Fruit fly (Drosophila melanogaster) whole organism, embryonic: ENCODE data around the gene rdog.

ENCODE experiments used
- CG10543 ChIP-seq: fragments of 200-800 bp; sonication (Bioruptor generic); optimal IDR thresholded peaks from 3 replicates; lab custom pipeline; 2017; ENCODE audit warnings: missing biosample characterization, mild to moderate bottlenecking, missing genetic modification characterization, moderate library complexity
- CG11456 ChIP-seq: fragments of 200-800 bp; sonication (Bioruptor generic); IDR thresholded peaks from 3 replicates; pipeline ENCODE4 v1.3.6; 2022; ENCODE audit warnings: missing biosample characterization, missing genetic modification characterization
- CG13123 ChIP-seq: fragments of 200-800 bp; sonication (Bioruptor generic); optimal IDR thresholded peaks from 2 replicates; lab custom pipeline; 2016; ENCODE audit warnings: missing biosample characterization, missing genetic modification characterization
- CG15514 ChIP-seq: fragments of 200-800 bp; sonication (Bioruptor generic); optimal IDR thresholded peaks from 3 replicates; lab custom pipeline; 2017; ENCODE audit warnings: missing biosample characterization, missing genetic modification characterization, mild to moderate bottlenecking, moderate library complexity, missing genetic modification reagents
- CG17361 ChIP-seq: fragments of 200-800 bp; sonication (Bioruptor generic); IDR thresholded peaks from 3 replicates; pipeline ENCODE4 v1.3.6; 2022; ENCODE audit warnings: missing biosample characterization, missing genetic modification characterization
- CG18262 ChIP-seq: fragments of 200-800 bp; optimal IDR thresholded peaks from 3 replicates; lab custom pipeline; 2019; ENCODE audit warnings: missing biosample characterization, mild to moderate bottlenecking, missing genetic modification characterization, moderate library complexity
- CG2875 ChIP-seq: fragments of 200-800 bp; sonication (Bioruptor generic); optimal IDR thresholded peaks from 2 replicates; lab custom pipeline; 2017; ENCODE audit warnings: missing biosample characterization, mild to moderate bottlenecking, missing genetic modification characterization, missing genetic modification reagents
- CG32772 ChIP-seq: fragments of 200-800 bp; sonication (Bioruptor generic); IDR thresholded peaks from 2 replicates; pipeline ENCODE4 v1.3.6; 2022; ENCODE audit warnings: missing biosample characterization, missing genetic modification characterization
- CG42726 ChIP-seq: fragments of 200-800 bp; sonication (Bioruptor generic); IDR thresholded peaks from 2 replicates; pipeline ENCODE4 v1.3.6; 2022; ENCODE audit warnings: missing biosample characterization, missing genetic modification characterization; ENCODE audit not compliant: partially characterized antibody
- CG6654 ChIP-seq: fragments of 200-800 bp; sonication (Bioruptor generic); optimal IDR thresholded peaks from 2 replicates; lab custom pipeline; 2017; ENCODE audit warnings: missing biosample characterization, mild to moderate bottlenecking, missing genetic modification characterization
- CG7372 ChIP-seq: fragments of 200-800 bp; sonication (Bioruptor generic); IDR thresholded peaks from 2 replicates; pipeline ENCODE4 v1.3.6; 2022; ENCODE audit warnings: missing biosample characterization, missing genetic modification characterization
- CG7556 ChIP-seq: fragments of 200-800 bp; sonication (Bioruptor generic); optimal IDR thresholded peaks from 2 replicates; lab custom pipeline; 2017; ENCODE audit warnings: missing biosample characterization, mild to moderate bottlenecking, missing genetic modification characterization
- CG7987 ChIP-seq: fragments of 200-800 bp; sonication (Bioruptor generic); optimal IDR thresholded peaks from 2 replicates; lab custom pipeline; 2018; ENCODE audit warnings: missing biosample characterization, mild to moderate bottlenecking, missing genetic modification characterization, moderate library complexity
- CG8388 ChIP-seq: fragments of 200-800 bp; sonication (Bioruptor generic); optimal IDR thresholded peaks from 2 replicates; lab custom pipeline; 2019; ENCODE audit warnings: missing biosample characterization, mild to moderate bottlenecking, missing genetic modification characterization, moderate library complexity
- CG9215 ChIP-seq: fragments of 200-800 bp; sonication (Bioruptor generic); IDR thresholded peaks from 2 replicates; pipeline ENCODE4 v1.3.6; 2022; ENCODE audit warnings: missing biosample characterization, missing genetic modification characterization
- CG9437 ChIP-seq: fragments of 200-800 bp; sonication (Bioruptor generic); optimal IDR thresholded peaks from 2 replicates; lab custom pipeline; 2018; ENCODE audit warnings: missing biosample characterization, mild to moderate bottlenecking, missing genetic modification characterization
- CoRest ChIP-seq: fragments of 200-800 bp; sonication (Bioruptor generic); optimal IDR thresholded peaks from 3 replicates; lab custom pipeline; 2018; ENCODE audit warnings: missing biosample characterization, mild to moderate bottlenecking, missing genetic modification characterization, moderate library complexity
- Deaf1 ChIP-seq: fragments of 200-800 bp; optimal IDR thresholded peaks from 3 replicates; lab custom pipeline; 2019; ENCODE audit warnings: missing biosample characterization, mild to moderate bottlenecking, missing genetic modification characterization, moderate library complexity
- Dek ChIP-seq: fragments of 200-800 bp; sonication (Bioruptor generic); optimal IDR thresholded peaks from 3 replicates; lab custom pipeline; 2019; ENCODE audit warnings: missing biosample characterization, mild to moderate bottlenecking, missing genetic modification characterization, moderate library complexity
- Elba2 ChIP-seq: fragments of 200-800 bp; sonication (Bioruptor generic); optimal IDR thresholded peaks from 3 replicates; lab custom pipeline; 2016; ENCODE audit warnings: missing biosample characterization, missing genetic modification characterization
- GATAe ChIP-seq: fragments of 200-800 bp; sonication (Bioruptor generic); conservative IDR thresholded peaks from 2 replicates; pipeline ENCODE4 v1.3.6; 2022; ENCODE audit warnings: missing biosample characterization, missing genetic modification characterization
- Hey ChIP-seq: fragments of 200-800 bp; sonication (Bioruptor generic); optimal IDR thresholded peaks from 3 replicates; lab custom pipeline; 2018; ENCODE audit warnings: missing biosample characterization, mild to moderate bottlenecking, missing genetic modification characterization
- Hsf ChIP-seq: fragments of 200-800 bp; sonication (Bioruptor generic); optimal IDR thresholded peaks from 3 replicates; lab custom pipeline; 2016; ENCODE audit warnings: missing biosample characterization, missing genetic modification characterization
- Lhr ChIP-seq: fragments of 200-800 bp; sonication (Bioruptor generic); optimal IDR thresholded peaks from 3 replicates; lab custom pipeline; 2017; ENCODE audit warnings: mild to moderate bottlenecking, missing biosample characterization, missing genetic modification reagents, missing genetic modification characterization
- MESR4 ChIP-seq: fragments of 200-800 bp; sonication (Bioruptor generic); optimal IDR thresholded peaks from 2 replicates; lab custom pipeline; 2018; ENCODE audit warnings: missing biosample characterization, mild to moderate bottlenecking, missing genetic modification characterization, moderate library complexity
- Ptx1 ChIP-seq: fragments of 200-800 bp; sonication (Bioruptor generic); IDR thresholded peaks from 2 replicates; pipeline ENCODE4 v1.3.6; 2022; ENCODE audit warnings: missing biosample characterization, missing genetic modification characterization
- Ravus ChIP-seq: fragments of 200-800 bp; sonication (Bioruptor generic); IDR thresholded peaks from 2 replicates; pipeline ENCODE4 v1.3.6; 2022; ENCODE audit warnings: missing biosample characterization, missing genetic modification characterization
- Scr ChIP-seq: fragments of 200-800 bp; sonication (Bioruptor generic); IDR thresholded peaks from 2 replicates; pipeline ENCODE4 v1.3.6; 2022; ENCODE audit warnings: missing biosample characterization, missing genetic modification characterization; ENCODE audit not compliant: partially characterized antibody
- Tbp ChIP-seq: fragments of >200 bp; optimal IDR thresholded peaks from 2 replicates; lab custom pipeline; 2018; ENCODE audit warnings: missing biosample characterization, missing genetic modification characterization
- bab2 ChIP-seq: fragments of 200-800 bp; sonication (Bioruptor generic); optimal IDR thresholded peaks from 2 replicates; lab custom pipeline; 2016; ENCODE audit warnings: missing biosample characterization, missing genetic modification characterization
- bigmax ChIP-seq: fragments of 200-800 bp; sonication (Bioruptor generic); optimal IDR thresholded peaks from 2 replicates; lab custom pipeline; 2018; ENCODE audit warnings: missing biosample characterization, mild to moderate bottlenecking, missing genetic modification characterization
- chif ChIP-seq, 2 experiments: fragments of 200-800 bp; sonication (Bioruptor generic); optimal IDR thresholded peaks; 3 replicates each; lab custom pipeline; 2016; ENCODE audit warnings: missing biosample characterization in 2 of 2, missing genetic modification characterization in 2 of 2
- chinmo ChIP-seq: fragments of 200-800 bp; sonication (Bioruptor generic); IDR thresholded peaks from 4 replicates; pipeline ENCODE4 v1.3.6; 2022; ENCODE audit warnings: missing biosample characterization, missing genetic modification characterization; ENCODE audit not compliant: partially characterized antibody
- chn ChIP-seq: fragments of 200-800 bp; sonication (Bioruptor generic); optimal IDR thresholded peaks from 2 replicates; lab custom pipeline; 2016; ENCODE audit warnings: missing biosample characterization, missing genetic modification characterization
- crc ChIP-seq: fragments of 200-800 bp; sonication (Bioruptor generic); optimal IDR thresholded peaks from 2 replicates; lab custom pipeline; 2016; ENCODE audit warnings: missing biosample characterization, missing genetic modification characterization
- fd102C ChIP-seq: fragments of 200-800 bp; sonication (Bioruptor generic); optimal IDR thresholded peaks from 2 replicates; lab custom pipeline; 2018; ENCODE audit warnings: missing biosample characterization, mild to moderate bottlenecking, missing genetic modification characterization, moderate library complexity
- grn ChIP-seq: fragments of 200-800 bp; sonication (Bioruptor generic); optimal IDR thresholded peaks from 3 replicates; lab custom pipeline; 2017; ENCODE audit warnings: missing biosample characterization, missing genetic modification characterization
- jumu ChIP-seq: fragments of 200-800 bp; sonication (Bioruptor generic); optimal IDR thresholded peaks from 3 replicates; lab custom pipeline; 2016; ENCODE audit warnings: missing biosample characterization, missing genetic modification characterization
- kah ChIP-seq: fragments of 200-800 bp; sonication (Bioruptor generic); optimal IDR thresholded peaks from 2 replicates; lab custom pipeline; 2018; ENCODE audit warnings: missing biosample characterization, mild to moderate bottlenecking, missing genetic modification characterization
- lilli ChIP-seq: fragments of 200-800 bp; sonication (Bioruptor generic); optimal IDR thresholded peaks from 3 replicates; lab custom pipeline; 2016; ENCODE audit warnings: missing biosample characterization, missing genetic modification characterization
- lola ChIP-seq, 3 experiments: fragments of >200 bp in 2 of 3; fragments of 200-800 bp in 1 of 3; sonication (Bioruptor generic) in 1 of 3; optimal IDR thresholded peaks; 2 replicates each; lab custom pipeline; 2017 to 2019; ENCODE audit warnings: missing biosample characterization in 3 of 3, missing genetic modification characterization in 3 of 3, mild to moderate bottlenecking in 1 of 3, moderate library complexity in 1 of 3
- pho ChIP-seq: fragments of 200-800 bp; sonication (Bioruptor generic); optimal IDR thresholded peaks from 2 replicates; lab custom pipeline; 2016; ENCODE audit warnings: missing biosample characterization, missing genetic modification characterization
- sima ChIP-seq: fragments of 200-800 bp; sonication (Bioruptor generic); optimal IDR thresholded peaks from 2 replicates; lab custom pipeline; 2016; ENCODE audit warnings: missing biosample characterization, missing genetic modification characterization
- sug ChIP-seq: fragments of 200-800 bp; optimal IDR thresholded peaks from 2 replicates; lab custom pipeline; 2019; ENCODE audit warnings: missing biosample characterization, mild to moderate bottlenecking, missing genetic modification characterization, moderate library complexity
- tll ChIP-seq, 2 experiments: fragments of 200-800 bp in 1 of 2; fragments of >200 bp in 1 of 2; sonication (Bioruptor generic) in 1 of 2; optimal IDR thresholded peaks; 2 replicates each; lab custom pipeline; 2017 to 2019; ENCODE audit warnings: missing biosample characterization in 2 of 2, missing genetic modification characterization in 2 of 2, mild to moderate bottlenecking in 1 of 2, moderate library complexity in 1 of 2
- trem ChIP-seq: fragments of 200-800 bp; optimal IDR thresholded peaks from 3 replicates; lab custom pipeline; 2019; ENCODE audit warnings: missing biosample characterization, mild to moderate bottlenecking, missing genetic modification characterization, moderate library complexity
- tup ChIP-seq: fragments of 200-800 bp; sonication (Bioruptor generic); optimal IDR thresholded peaks from 2 replicates; lab custom pipeline; 2016; ENCODE audit warnings: missing biosample characterization, mild to moderate bottlenecking, missing genetic modification characterization, moderate library complexity
- twi ChIP-seq: fragments of 200-800 bp; optimal IDR thresholded peaks from 2 replicates; lab custom pipeline; 2019; ENCODE audit warnings: missing biosample characterization, mild to moderate bottlenecking, missing genetic modification characterization, moderate library complexity
- unc-4 ChIP-seq: fragments of 200-800 bp; sonication (Bioruptor generic); IDR thresholded peaks from 2 replicates; pipeline ENCODE4 v1.3.6; 2022; ENCODE audit warnings: missing biosample characterization, missing genetic modification characterization; ENCODE audit not compliant: partially characterized antibody
- vnd ChIP-seq: fragments of 200-800 bp; sonication (Bioruptor generic); IDR thresholded peaks from 3 replicates; pipeline ENCODE4 v1.3.6; 2022; ENCODE audit warnings: missing biosample characterization, missing genetic modification characterization; ENCODE audit not compliant: partially characterized antibody

rdog gene

DNA sequence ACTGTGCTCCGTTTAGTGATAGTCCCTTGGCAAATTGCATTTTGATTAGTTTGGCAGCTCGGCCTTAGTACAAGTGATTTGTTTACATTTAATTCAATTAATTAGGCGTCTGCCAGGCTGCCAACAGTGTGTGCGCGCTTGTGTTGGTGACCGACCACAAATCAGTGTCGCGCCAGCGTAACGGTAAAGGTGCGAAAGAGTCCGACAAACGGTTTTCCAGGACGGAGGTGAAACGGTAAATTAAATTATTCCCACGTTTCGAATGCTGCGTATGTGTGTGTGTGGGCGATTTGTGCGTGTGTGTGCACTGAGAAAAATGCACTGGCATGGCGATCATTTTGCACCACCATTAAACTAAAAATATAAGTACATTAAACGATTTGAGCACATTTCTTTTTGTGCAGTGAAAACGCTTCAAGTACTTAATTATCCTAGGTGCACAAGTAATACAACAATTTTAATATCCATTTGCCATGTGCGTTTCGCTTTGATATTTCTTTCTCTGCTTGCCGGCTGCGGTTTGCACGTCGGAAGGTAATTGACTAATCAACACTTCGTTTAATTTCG, 18.9 kb upstream of the rdog start (continued):
- TF ChIP-seq Ravus (GFP tag; lab: Robert Waterston, UW) (no peak), CG8388 (GFP tag; lab: Kevin White, UChicago) (no peak), sug (no peak), trem (tag; lab: Kevin White, UChicago) (no peak), Dek (no peak), Elba2 (GFP tag; lab: Kevin White, UChicago) (no peak), GATAe (GFP tag; lab: Robert Waterston, UW) (no peak), CG6654 (GFP tag; lab: Kevin White, UChicago) (no peak), CG13123 (GFP tag; lab: Kevin White, UChicago) (no peak), CG7987 (GFP tag; lab: Kevin White, UChicago) (no peak), sima (no peak), CG15514 (GFP tag; lab: Kevin White, UChicago) (no peak), bab2 (GFP tag; lab: Kevin White, UChicago) (peak; percentile 20), crc (GFP tag; lab: Kevin White, UChicago) (no peak), Ptx1 (GFP tag; lab: Robert Waterston, UW) (peak; percentile 37), grn (GFP tag; lab: Kevin White, UChicago) (no peak), Tbp (GFP tag; lab: Kevin White, UChicago) (no peak), tll (GFP tag; optimal IDR thresholded peaks at IDR 0.05; lab: Kevin White, UChicago) (no peak), twi (tag; lab: Kevin White, UChicago) (no peak), Scr (GFP tag; lab: Robert Waterston, UW) (no peak), CG10543 (peak; percentile 21), tup (GFP tag; lab: Kevin White, UChicago) (no peak), CG32772 (GFP tag; lab: Robert Waterston, UW) (0 out of 2 replicates have a peak, but pooled peaks have one; percentile 23), chn (GFP tag; lab: Kevin White, UChicago) (no peak), vnd (no peak), lola (GFP tag; optimal IDR thresholded peaks at IDR 0.05; lab: Kevin White, UChicago) (no peak), CoRest (tag; lab: Kevin White, UChicago) (peak; percentile 3), CG42726 (GFP tag; lab: Robert Waterston, UW) (no peak), CG7372 (GFP tag; lab: Robert Waterston, UW) (no peak), Hsf (peak; percentile 38), Deaf1 (tag; lab: Kevin White, UChicago) (no peak), CG7556 (GFP tag; lab: Kevin White, UChicago) (no peak), chif (GFP tag; optimal IDR thresholded peaks at IDR 0.05; lab: Kevin White, UChicago) (no peak), jumu (GFP tag; lab: Kevin White, UChicago) (no peak), fd102C (GFP tag; lab: Kevin White, UChicago) (no peak), pho (GFP tag; lab: Kevin White, UChicago) (no peak), CG2875 (no peak), chinmo (GFP tag; lab: Robert Waterston, UW) (no peak), bigmax (GFP tag; lab: Kevin White, UChicago) (no peak), Hey (tag; lab: Kevin White, UChicago) (no peak), lilli (GFP tag; lab: Kevin White, UChicago) (peak; percentile 9), Lhr (GFP tag; lab: Kevin White, UChicago) (no peak), unc-4 (GFP tag; lab: Robert Waterston, UW) (no peak), CG9437 (GFP tag; lab: Kevin White, UChicago) (no peak), CG11456 (GFP tag; lab: Robert Waterston, UW) (no peak), MESR4 (GFP tag; lab: Kevin White, UChicago) (no peak), kah (GFP tag; lab: Kevin White, UChicago) (no peak), CG9215 (no peak), CG17361 (GFP tag; lab: Robert Waterston, UW) (0 out of 3 replicates have a peak, but pooled peaks have one; percentile 25), CG18262 (tag; lab: Kevin White, UChicago) (no peak)
